Fruit fly (Drosophila melanogaster): ENCODE results near the gene CG31373.

- no peak for TF ChIP-seq CTCF (optimal IDR thresholded peaks at IDR 0.05)
- TF ChIP-seq CG8478 (optimal IDR thresholded peaks at IDR 0.05) = no peak
These were observed 21.9 kb downstream of the CG31373 start for dm6 chr3R:10687312-10687711.
